Worm (Caenorhabditis elegans): ENCODE measurements around the gene C35A5.5.

- TF ChIP-seq mdt-29 (GFP tag; IDR thresholded peaks at IDR 0.05) (no peak), jun-1 (tag; optimal IDR thresholded peaks at IDR 0.05) (no peak), F37D6.2 (tag; optimal IDR thresholded peaks at IDR 0.05) (no peak), R02D3.7 (tag; optimal IDR thresholded peaks at IDR 0.05) (no peak), Y48G9A.11 (GFP tag; IDR thresholded peaks at IDR 0.05) (no peak), lin-15B (tag; optimal IDR thresholded peaks at IDR 0.05) (no peak), pqm-1 (tag; optimal IDR thresholded peaks at IDR 0.05) (no peak)
These were observed 30.2 kb upstream of the C35A5.5 start for ce11 chrV:10475421-10475820.

All from whole organism, L4 larva.